Worm (Caenorhabditis elegans) whole organism, L2 larva: Measurements from ENCODE around the gene trpa-1.
A peak's percentile ranks its signal among the peaks of the same experiment; 100 is the strongest.

ENCODE experiments used
- ceh-82 ChIP-seq: fragments of 150-350 bp; optimal IDR thresholded peaks from 2 replicates; lab custom pipeline; 2014; ENCODE audit warnings: missing biosample characterization, missing genetic modification characterization
- egl-27 ChIP-seq: sonication (generic microtip); optimal IDR thresholded peaks from 3 replicates; lab custom pipeline; 2017; ENCODE audit warnings: missing biosample characterization, missing genetic modification reagents, missing genetic modification characterization
- lin-13 ChIP-seq: fragments of 150-350 bp; optimal IDR thresholded peaks from 2 replicates; lab custom pipeline; 2014; ENCODE audit warnings: missing biosample characterization, missing genetic modification reagents, missing genetic modification characterization
- lin-39 ChIP-seq: fragments of 150-350 bp; optimal IDR thresholded peaks from 2 replicates; lab custom pipeline; 2014; ENCODE audit warnings: missing biosample characterization, missing genetic modification reagents, missing genetic modification characterization
- mdl-1 ChIP-seq, 2 experiments: fragments of 150-350 bp in 1 of 2; sonication (generic microtip) in 1 of 2; optimal IDR thresholded peaks; 2 replicates each; lab custom pipeline; 2017; ENCODE audit warnings: missing biosample characterization in 2 of 2, missing genetic modification characterization in 2 of 2
- nhr-11 ChIP-seq: fragments of 150-350 bp; optimal IDR thresholded peaks from 2 replicates; lab custom pipeline; 2014; ENCODE audit warnings: missing biosample characterization, missing genetic modification characterization
- nhr-12 ChIP-seq: fragments of 150-350 bp; optimal IDR thresholded peaks from 2 replicates; lab custom pipeline; 2014; ENCODE audit warnings: missing biosample characterization, missing genetic modification characterization
- nhr-129 ChIP-seq: fragments of 150-350 bp; optimal IDR thresholded peaks from 2 replicates; lab custom pipeline; 2014; ENCODE audit warnings: missing biosample characterization, missing genetic modification characterization
- nhr-77 ChIP-seq: fragments of 150-350 bp; optimal IDR thresholded peaks from 2 replicates; lab custom pipeline; 2014; ENCODE audit warnings: missing biosample characterization, missing genetic modification characterization
- ztf-4 ChIP-seq: fragments of 150-350 bp; optimal IDR thresholded peaks from 2 replicates; lab custom pipeline; 2014; ENCODE audit warnings: missing biosample characterization, missing genetic modification characterization

- TF ChIP-seq mdl-1 (tag; optimal IDR thresholded peaks at IDR 0.05; lab: Kevin White, UChicago): no peak
- no peak for TF ChIP-seq nhr-77 (tag; lab: Kevin White, UChicago)
- TF ChIP-seq nhr-11 (tag; lab: Kevin White, UChicago): no peak
- TF ChIP-seq ztf-4 (tag; lab: Kevin White, UChicago): no peak
- no peak for TF ChIP-seq nhr-129 (tag; lab: Kevin White, UChicago)
- TF ChIP-seq lin-13 (GFP tag; lab: Kevin White, UChicago): no peak
- TF ChIP-seq nhr-12 (tag; lab: Kevin White, UChicago): no peak
- TF ChIP-seq ceh-82 (tag; lab: Kevin White, UChicago): no peak
- peak; percentile 10 for TF ChIP-seq egl-27 (tag; lab: Kevin White, UChicago)
- TF ChIP-seq lin-39: no peak
These were observed 36.9 kb downstream of the trpa-1 start for ce11 chrIV:11901215-11901614.
